Worm (Caenorhabditis elegans) whole organism, mixed stage, embryonic: Measurements from ENCODE around the gene oac-30.

Experiments
- M03D4.4 ChIP-seq: sonication (generic microtip); optimal IDR thresholded peaks from 2 replicates; lab custom pipeline; 2017; ENCODE audit warnings: mild to moderate bottlenecking, missing genetic modification characterization, missing compliant biosample characterization
- bed-3 ChIP-seq: fragments of 200-800 bp; sonication (Bioruptor generic); optimal IDR thresholded peaks from 3 replicates; lab custom pipeline; 2018; ENCODE audit warnings: mild to moderate bottlenecking, missing genetic modification characterization, moderate library complexity, missing compliant biosample characterization
- blmp-1 ChIP-seq: fragments of 150-350 bp; optimal IDR thresholded peaks from 2 replicates; lab custom pipeline; 2014; ENCODE audit warnings: missing biosample characterization, missing genetic modification characterization
- ceh-39 ChIP-seq: fragments of 150-350 bp; optimal IDR thresholded peaks from 2 replicates; lab custom pipeline; 2014; ENCODE audit warnings: missing biosample characterization, missing genetic modification characterization
- ceh-43 ChIP-seq: fragments of 200-800 bp; sonication (Bioruptor generic); optimal IDR thresholded peaks from 2 replicates; lab custom pipeline; 2018; ENCODE audit warnings: mild to moderate bottlenecking, missing genetic modification characterization, moderate library complexity, missing compliant biosample characterization
- ceh-83 ChIP-seq: fragments of 200-800 bp; sonication (Bioruptor generic); optimal IDR thresholded peaks from 2 replicates; lab custom pipeline; 2018; ENCODE audit warnings: mild to moderate bottlenecking, missing genetic modification characterization, missing compliant biosample characterization
- ces-1 ChIP-seq: fragments of 150-350 bp; optimal IDR thresholded peaks from 2 replicates; lab custom pipeline; 2014; ENCODE audit warnings: missing biosample characterization, missing genetic modification reagents, missing genetic modification characterization
- cnd-1 ChIP-seq: fragments of 200-800 bp; sonication (Bioruptor generic); optimal IDR thresholded peaks from 2 replicates; lab custom pipeline; 2018; ENCODE audit warnings: mild to moderate bottlenecking, missing genetic modification characterization, missing compliant biosample characterization
- drap-1 ChIP-seq: fragments of 200-800 bp; sonication (Bioruptor generic); optimal IDR thresholded peaks from 3 replicates; lab custom pipeline; 2018; ENCODE audit warnings: mild to moderate bottlenecking, missing genetic modification characterization, missing compliant biosample characterization
- elt-1 ChIP-seq: sonication (generic microtip); optimal IDR thresholded peaks from 2 replicates; lab custom pipeline; 2017; ENCODE audit warnings: missing genetic modification characterization, mild to moderate bottlenecking, missing compliant biosample characterization, antibody characterized with exemption, moderate library complexity, borderline replicate concordance; ENCODE audit not compliant: insufficient read depth
- elt-3 ChIP-seq: fragments of 150-350 bp; optimal IDR thresholded peaks from 2 replicates; lab custom pipeline; 2014; ENCODE audit warnings: missing biosample characterization, missing genetic modification characterization
- flh-1 ChIP-seq: fragments of 200-800 bp; sonication (Bioruptor generic); optimal IDR thresholded peaks from 2 replicates; lab custom pipeline; 2018; ENCODE audit warnings: mild to moderate bottlenecking, missing genetic modification characterization, moderate library complexity, missing compliant biosample characterization
- ham-2 ChIP-seq: fragments of 200-800 bp; sonication (Bioruptor generic); optimal IDR thresholded peaks from 2 replicates; lab custom pipeline; 2018; ENCODE audit warnings: mild to moderate bottlenecking, missing genetic modification characterization, missing compliant biosample characterization
- hlh-1 ChIP-seq: fragments of 150-350 bp; optimal IDR thresholded peaks from 2 replicates; lab custom pipeline; 2014; ENCODE audit warnings: missing biosample characterization, missing genetic modification reagents, missing genetic modification characterization
- lin-13 ChIP-seq: fragments of 150-350 bp; optimal IDR thresholded peaks from 2 replicates; lab custom pipeline; 2014; ENCODE audit warnings: missing biosample characterization, missing genetic modification characterization
- lin-32 ChIP-seq: fragments of 200-800 bp; sonication (Bioruptor generic); optimal IDR thresholded peaks from 2 replicates; lab custom pipeline; 2018; ENCODE audit warnings: mild to moderate bottlenecking, missing genetic modification characterization, missing compliant biosample characterization
- lsy-2 ChIP-seq: fragments of 150-350 bp; optimal IDR thresholded peaks from 2 replicates; lab custom pipeline; 2014; ENCODE audit warnings: missing biosample characterization, missing genetic modification characterization
- mab-5 ChIP-seq: fragments of 150-350 bp; optimal IDR thresholded peaks from 2 replicates; lab custom pipeline; 2014; ENCODE audit warnings: missing biosample characterization, missing genetic modification characterization
- mep-1 ChIP-seq: fragments of 150-350 bp; optimal IDR thresholded peaks from 2 replicates; lab custom pipeline; 2017; ENCODE audit warnings: missing biosample characterization, missing genetic modification reagents, missing genetic modification characterization, inconsistent platforms
- mls-2 ChIP-seq: sonication (generic microtip); optimal IDR thresholded peaks from 2 replicates; lab custom pipeline; 2016; ENCODE audit warnings: mild to moderate bottlenecking, missing genetic modification characterization, moderate library complexity, missing compliant biosample characterization
- nhr-12 ChIP-seq: fragments of 150-350 bp; optimal IDR thresholded peaks from 2 replicates; lab custom pipeline; 2014; ENCODE audit warnings: missing biosample characterization, missing genetic modification characterization
- nhr-2 ChIP-seq: fragments of 150-350 bp; optimal IDR thresholded peaks from 2 replicates; lab custom pipeline; 2014; ENCODE audit warnings: missing biosample characterization, missing genetic modification characterization
- nhr-237 ChIP-seq: fragments of 150-350 bp; optimal IDR thresholded peaks from 2 replicates; lab custom pipeline; 2014; ENCODE audit warnings: missing biosample characterization, missing genetic modification characterization
- nhr-28 ChIP-seq: fragments of 150-350 bp; optimal IDR thresholded peaks from 2 replicates; lab custom pipeline; 2014; ENCODE audit warnings: missing biosample characterization, missing genetic modification characterization
- nhr-76 ChIP-seq: sonication (generic microtip); optimal IDR thresholded peaks from 2 replicates; lab custom pipeline; 2017; ENCODE audit warnings: missing biosample characterization, missing genetic modification characterization
- pha-4 ChIP-seq: fragments of 150-350 bp; optimal IDR thresholded peaks from 2 replicates; lab custom pipeline; 2018; ENCODE audit warnings: missing biosample characterization, missing genetic modification reagents, missing genetic modification characterization
- sem-2 ChIP-seq: fragments of 200-800 bp; sonication (Bioruptor generic); optimal IDR thresholded peaks from 2 replicates; lab custom pipeline; 2018; ENCODE audit warnings: mild to moderate bottlenecking, missing genetic modification characterization, missing compliant biosample characterization
- snpc-4 ChIP-seq: fragments of 150-350 bp; optimal IDR thresholded peaks from 2 replicates; lab custom pipeline; 2014; ENCODE audit warnings: missing biosample characterization, missing genetic modification characterization
- sptf-1 ChIP-seq: sonication (generic microtip); optimal IDR thresholded peaks from 2 replicates; lab custom pipeline; 2017; ENCODE audit warnings: mild to moderate bottlenecking, missing genetic modification characterization, moderate library complexity, missing compliant biosample characterization
- tbx-8 ChIP-seq: fragments of 200-800 bp; sonication (Bioruptor generic); optimal IDR thresholded peaks from 2 replicates; lab custom pipeline; 2018; ENCODE audit warnings: mild to moderate bottlenecking, missing genetic modification characterization, moderate library complexity, missing compliant biosample characterization
- unc-120 ChIP-seq: sonication (generic microtip); optimal IDR thresholded peaks from 2 replicates; lab custom pipeline; 2017; ENCODE audit warnings: missing genetic modification characterization, missing compliant biosample characterization; ENCODE audit not compliant: poor library complexity, severe bottlenecking
- unc-39 ChIP-seq: fragments of 150-350 bp; optimal IDR thresholded peaks from 2 replicates; lab custom pipeline; 2014; ENCODE audit warnings: missing biosample characterization, missing genetic modification characterization
- unc-62 ChIP-seq: fragments of 150-350 bp; optimal IDR thresholded peaks from 2 replicates; lab custom pipeline; 2014; ENCODE audit warnings: missing biosample characterization, missing genetic modification reagents, missing genetic modification characterization
- zip-8 ChIP-seq: fragments of 150-350 bp; optimal IDR thresholded peaks from 2 replicates; lab custom pipeline; 2014; ENCODE audit warnings: missing biosample characterization, missing genetic modification characterization
- ztf-11 ChIP-seq: fragments of 150-350 bp; optimal IDR thresholded peaks from 2 replicates; lab custom pipeline; 2014; ENCODE audit warnings: missing biosample characterization, missing genetic modification characterization

oac-30 gene

ce11 chrII:1245783-1246182 lies 20.9 kb downstream of the oac-30 start:
- TF ChIP-seq pha-4 (tag; lab: Kevin White, UChicago) (peak; percentile 7), elt-3 (no peak), mls-2 (tag; lab: Kevin White, UChicago) (no peak), lsy-2 (tag; lab: Kevin White, UChicago) (no peak)

- TF ChIP-seq mep-1 (tag; lab: Kevin White, UChicago) (no peak), sptf-1 (tag; lab: Kevin White, UChicago) (peak; percentile 20), elt-1 (tag; lab: Kevin White, UChicago) (peak; percentile 9), tbx-8 (no peak), ham-2 (GFP tag; lab: Kevin White, UChicago) (no peak), hlh-1 (tag; lab: Kevin White, UChicago) (no peak), cnd-1 (no peak), blmp-1 (peak; percentile 26)
Measured at ce11 chrII:1244420-1244959, 22.2 kb downstream of the oac-30 start.

DNA sequence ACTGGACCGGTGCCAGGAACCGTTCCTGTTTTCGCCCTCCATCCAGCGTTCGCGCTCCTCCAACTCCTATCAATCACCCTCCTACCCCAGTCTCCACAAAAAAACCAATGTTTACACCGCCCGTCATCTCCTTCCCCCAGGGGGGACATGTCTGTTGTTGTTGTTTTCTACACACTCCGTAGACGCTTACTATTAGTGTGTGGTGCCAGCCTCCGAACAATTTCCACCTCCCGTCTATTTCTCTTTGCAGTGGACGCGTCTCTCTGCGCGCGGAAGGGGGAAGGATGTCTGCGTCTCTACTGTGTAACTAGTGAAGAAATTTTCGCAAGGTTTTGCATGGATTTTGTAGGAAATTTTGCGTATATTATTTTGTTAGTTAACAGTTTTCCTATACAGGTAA lies 24.2 kb downstream of the oac-30 start:
- TF ChIP-seq nhr-28 (tag; lab: Kevin White, UChicago), result no peak
- no peak for TF ChIP-seq blmp-1
- no peak for TF ChIP-seq sem-2
- no peak for TF ChIP-seq ceh-39
- TF ChIP-seq lin-13 (tag; lab: Kevin White, UChicago), result no peak
- peak; percentile 26 for TF ChIP-seq ztf-11 (tag; lab: Kevin White, UChicago)
- no peak for TF ChIP-seq unc-39 (tag; lab: Kevin White, UChicago)
- TF ChIP-seq pha-4 (tag; lab: Kevin White, UChicago), result peak; percentile 20
- no peak for TF ChIP-seq unc-120 (tag; lab: Kevin White, UChicago)
- TF ChIP-seq elt-3, result no peak
- TF ChIP-seq cnd-1, result no peak
- TF ChIP-seq mep-1 (tag; lab: Kevin White, UChicago), result peak; percentile 39
- TF ChIP-seq mls-2 (tag; lab: Kevin White, UChicago), result peak; percentile 7
- no peak for TF ChIP-seq tbx-8
- TF ChIP-seq zip-8 (tag; lab: Kevin White, UChicago), result no peak
- peak; percentile 31 for TF ChIP-seq hlh-1 (tag; lab: Kevin White, UChicago)
- no peak for TF ChIP-seq nhr-12 (tag; lab: Kevin White, UChicago)
- no peak for TF ChIP-seq nhr-76 (tag; lab: Kevin White, UChicago)
- TF ChIP-seq lin-32 (GFP tag; lab: Kevin White, UChicago), result no peak
- TF ChIP-seq unc-62, result peak; percentile 41
- no peak for TF ChIP-seq flh-1 (GFP tag; lab: Kevin White, UChicago)
- no peak for TF ChIP-seq nhr-2 (tag; lab: Kevin White, UChicago)
- TF ChIP-seq ceh-43 (GFP tag; lab: Kevin White, UChicago), result no peak
- TF ChIP-seq mab-5 (tag; lab: Kevin White, UChicago), result no peak
- no peak for TF ChIP-seq bed-3 (GFP tag; lab: Kevin White, UChicago)
- no peak for TF ChIP-seq M03D4.4
- no peak for TF ChIP-seq ceh-83 (GFP tag; lab: Kevin White, UChicago)
- TF ChIP-seq lsy-2 (tag; lab: Kevin White, UChicago), result peak; percentile 21
- no peak for TF ChIP-seq snpc-4
- no peak for TF ChIP-seq drap-1 (GFP tag; lab: Kevin White, UChicago)
- TF ChIP-seq sptf-1 (tag; lab: Kevin White, UChicago), result no peak
- TF ChIP-seq ham-2 (GFP tag; lab: Kevin White, UChicago), result peak; percentile 32
- no peak for TF ChIP-seq elt-1 (tag; lab: Kevin White, UChicago)
- peak; percentile 60 for TF ChIP-seq ces-1 (GFP tag; lab: Kevin White, UChicago)
- TF ChIP-seq nhr-237 (tag; lab: Kevin White, UChicago), result no peak

- TF ChIP-seq pha-4 (tag; lab: Kevin White, UChicago) (no peak), unc-39 (tag; lab: Kevin White, UChicago) (no peak), sem-2 (no peak), blmp-1 (peak; percentile 7)
- TF ChIP-seq, all 35 proteins: peak for 1
Measured at ce11 chrII:1241176-1241730, 25.4 kb downstream of the oac-30 start.
